Worm (Caenorhabditis elegans): ENCODE measurements around the gene irld-1.

- TF ChIP-seq unc-62 (GFP tag; optimal IDR thresholded peaks at IDR 0.05) (no peak), snpc-4 (tag; optimal IDR thresholded peaks at IDR 0.05) (no peak), fos-1 (tag; optimal IDR thresholded peaks at IDR 0.05) (no peak), ceh-9 (tag; optimal IDR thresholded peaks at IDR 0.05) (no peak), ceh-82 (tag; optimal IDR thresholded peaks at IDR 0.05) (no peak), nhr-237 (tag; optimal IDR thresholded peaks at IDR 0.05) (no peak), ceh-28 (tag; optimal IDR thresholded peaks at IDR 0.05) (no peak), nhr-76 (tag; optimal IDR thresholded peaks at IDR 0.05) (no peak), egl-27 (tag; optimal IDR thresholded peaks at IDR 0.05) (no peak), ama-1 (optimal IDR thresholded peaks at IDR 0.05) (no peak)
Measured at ce11 chrV:4373656-4374055, 37.1 kb downstream of the irld-1 start.

All from whole organism, L3 larva.